Fruit fly (Drosophila melanogaster): ENCODE data around the gene gammaSnap2.

Gene gammaSnap2

DNA sequence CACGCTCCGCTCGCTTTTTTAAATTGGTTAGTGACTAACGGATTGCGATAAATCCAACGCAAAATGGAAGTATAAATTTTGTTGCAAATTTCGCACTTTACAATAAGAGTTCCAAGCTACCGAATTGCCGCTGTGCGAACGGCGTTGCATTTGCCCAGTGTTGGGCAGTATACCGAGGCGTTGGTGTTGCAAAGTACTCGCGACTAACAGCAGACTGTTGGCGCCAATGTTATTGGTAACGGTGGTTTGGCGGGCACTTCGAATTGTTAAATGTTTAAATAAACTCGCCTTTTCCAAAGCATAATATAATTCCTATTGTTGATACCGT is 13.1 kb upstream of the gammaSnap2 start (continued):
- TF ChIP-seq CG7928 (GFP tag; optimal IDR thresholded peaks at IDR 0.05), result no peak
- no peak for TF ChIP-seq sc (optimal IDR thresholded peaks at IDR 0.05)
- TF ChIP-seq sc (GFP tag; optimal IDR thresholded peaks at IDR 0.05), result no peak
- TF ChIP-seq CG17912 (GFP tag; optimal IDR thresholded peaks at IDR 0.05), result no peak
- no peak for TF ChIP-seq Bdp1 (GFP tag; optimal IDR thresholded peaks at IDR 0.05)
- TF ChIP-seq tin (GFP tag; optimal IDR thresholded peaks at IDR 0.05), result peak; percentile 48
- no peak for TF ChIP-seq stc (GFP tag; IDR thresholded peaks at IDR 0.05)
- TF ChIP-seq ato (GFP tag; IDR thresholded peaks at IDR 0.05; ENCODE audit: partially characterized antibody), result no peak
- peak; percentile 71 for TF ChIP-seq CG15514 (GFP tag; optimal IDR thresholded peaks at IDR 0.05)
- TF ChIP-seq lbe (GFP tag; optimal IDR thresholded peaks at IDR 0.05), result peak; percentile 76
- TF ChIP-seq ab (GFP tag; optimal IDR thresholded peaks at IDR 0.05), result no peak
- TF ChIP-seq Dp (GFP tag; optimal IDR thresholded peaks at IDR 0.05), result peak; percentile 93
- TF ChIP-seq Elba2 (GFP tag; optimal IDR thresholded peaks at IDR 0.05), result peak; percentile 66
- no peak for TF ChIP-seq mld (GFP tag; IDR thresholded peaks at IDR 0.05; ENCODE audit: partially characterized antibody)
- TF ChIP-seq Dek (tag; optimal IDR thresholded peaks at IDR 0.05), result no peak
- no peak for TF ChIP-seq CG4730 (GFP tag; IDR thresholded peaks at IDR 0.05)
- no peak for TF ChIP-seq CG8478 (optimal IDR thresholded peaks at IDR 0.05)
- TF ChIP-seq Scr (GFP tag; IDR thresholded peaks at IDR 0.05; ENCODE audit: partially characterized antibody), result no peak; the same call in 1 of the 2 replicates
- TF ChIP-seq Chrac-16 (GFP tag; optimal IDR thresholded peaks at IDR 0.05), result peak; percentile 11
- no peak for TF ChIP-seq gt (GFP tag; IDR thresholded peaks at IDR 0.05)
- peak; percentile 1 for TF ChIP-seq phol (tag; optimal IDR thresholded peaks at IDR 0.05)
- TF ChIP-seq CG10366 (GFP tag; IDR thresholded peaks at IDR 0.05), result no peak
- no peak for TF ChIP-seq CG4282 (GFP tag; optimal IDR thresholded peaks at IDR 0.05)
- TF ChIP-seq Atf6 (GFP tag; IDR thresholded peaks at IDR 0.05), result no peak
- TF ChIP-seq CrebB (tag; optimal IDR thresholded peaks at IDR 0.05), result no peak
- peak; percentile 57 for TF ChIP-seq NfI (GFP tag; optimal IDR thresholded peaks at IDR 0.05)
- TF ChIP-seq HLH54F (GFP tag; optimal IDR thresholded peaks at IDR 0.05), result peak; percentile 64
- TF ChIP-seq CG16815 (GFP tag; optimal IDR thresholded peaks at IDR 0.05), result no peak
- no peak for TF ChIP-seq otp (GFP tag; IDR thresholded peaks at IDR 0.05)
- TF ChIP-seq CG12942 (GFP tag; optimal IDR thresholded peaks at IDR 0.05), result peak; percentile 34
- TF ChIP-seq Eip74EF (GFP tag; optimal IDR thresholded peaks at IDR 0.05), result no peak
- no peak for TF ChIP-seq CG4404 (GFP tag; IDR thresholded peaks at IDR 0.05)
- TF ChIP-seq slp2 (GFP tag; optimal IDR thresholded peaks at IDR 0.05), result no peak
- TF ChIP-seq CG1602 (GFP tag; optimal IDR thresholded peaks at IDR 0.05), result no peak
- peak; percentile 16 for TF ChIP-seq psq (GFP tag; optimal IDR thresholded peaks at IDR 0.05)
- no peak for TF ChIP-seq CG1024 (GFP tag; IDR thresholded peaks at IDR 0.05)
- no peak for TF ChIP-seq trh (GFP tag; optimal IDR thresholded peaks at IDR 0.05)
- TF ChIP-seq CG6813 (GFP tag; optimal IDR thresholded peaks at IDR 0.05), result no peak
- TF ChIP-seq ATbp (GFP tag; optimal IDR thresholded peaks at IDR 0.05), result no peak
- no peak for TF ChIP-seq prd (optimal IDR thresholded peaks at IDR 0.05)
- TF ChIP-seq prd (GFP tag; IDR thresholded peaks at IDR 0.05), result no peak
- no peak for TF ChIP-seq fd102C (GFP tag; optimal IDR thresholded peaks at IDR 0.05)
- no peak for TF ChIP-seq Six4 (GFP tag; optimal IDR thresholded peaks at IDR 0.05)
- no peak for TF ChIP-seq CG12104 (GFP tag; optimal IDR thresholded peaks at IDR 0.05)
- peak; percentile 49 for TF ChIP-seq CG1647 (GFP tag; optimal IDR thresholded peaks at IDR 0.05)
- no peak for TF ChIP-seq sisA (GFP tag; IDR thresholded peaks at IDR 0.05)
- TF ChIP-seq CG10147 (GFP tag; optimal IDR thresholded peaks at IDR 0.05), result no peak
- no peak for TF ChIP-seq H15 (GFP tag; IDR thresholded peaks at IDR 0.05)
- TF ChIP-seq cwo (GFP tag; optimal IDR thresholded peaks at IDR 0.05), result no peak
- no peak for TF ChIP-seq D19B (GFP tag; optimal IDR thresholded peaks at IDR 0.05)
- no peak for TF ChIP-seq CG10462 (GFP tag; optimal IDR thresholded peaks at IDR 0.05)
- peak; percentile 88 for TF ChIP-seq pzg (GFP tag; optimal IDR thresholded peaks at IDR 0.05)
- TF ChIP-seq CG2712 (tag; optimal IDR thresholded peaks at IDR 0.05), result no peak

All from whole organism, embryonic.